Fruit fly (Drosophila melanogaster): ENCODE results near the gene CG11696.

Gene CG11696

dm6 chrX:11622649-11623425 is 49.3 kb downstream of the CG11696 start (continued):
- TF ChIP-seq tna (GFP tag; IDR thresholded peaks at IDR 0.05; ENCODE audit: partially characterized antibody) (no peak), CG16815 (GFP tag; optimal IDR thresholded peaks at IDR 0.05) (peak; percentile 4), CG8089 (GFP tag; optimal IDR thresholded peaks at IDR 0.05) (peak; percentile 71), wek (GFP tag; optimal IDR thresholded peaks at IDR 0.05) (peak; percentile 2), CG13296 (GFP tag; optimal IDR thresholded peaks at IDR 0.05) (peak; percentile 81), zfh1 (GFP tag; IDR thresholded peaks at IDR 0.05) (peak; percentile 62; the same call in 1 of the 3 replicates), HHEX (GFP tag; optimal IDR thresholded peaks at IDR 0.05) (peak; percentile 72), CG30020 (tag; optimal IDR thresholded peaks at IDR 0.05) (no peak), dimm (GFP tag; IDR thresholded peaks at IDR 0.05) (no peak), CG8281 (tag; optimal IDR thresholded peaks at IDR 0.05) (peak; percentile 26), CG5245 (GFP tag; optimal IDR thresholded peaks at IDR 0.05) (peak; percentile 23), CG10959 (GFP tag; IDR thresholded peaks at IDR 0.05) (peak; percentile 22; the same call in 1 of the 2 replicates), CG18599 (GFP tag; optimal IDR thresholded peaks at IDR 0.05) (peak; percentile 72), pan (optimal IDR thresholded peaks at IDR 0.05) (no peak), pan (GFP tag; optimal IDR thresholded peaks at IDR 0.05 in 1 of 2, IDR thresholded peaks at IDR 0.05 in 1 of 2) (peak in 1 of 2 experiments; percentile 91), sens-2 (GFP tag; IDR thresholded peaks at IDR 0.05) (no peak), CG4360 (GFP tag; IDR thresholded peaks at IDR 0.05) (0 out of 2 replicates have a peak, but pooled peaks have one; percentile 13), fru (optimal IDR thresholded peaks at IDR 0.05) (no peak), Gug (GFP tag; IDR thresholded peaks at IDR 0.05) (peak; percentile 54; the same call in 2 of the 4 replicates), Nf-YB (GFP tag; optimal IDR thresholded peaks at IDR 0.05) (peak; percentile 40), trh (GFP tag; optimal IDR thresholded peaks at IDR 0.05) (peak; percentile 46), Hsf (GFP tag; optimal IDR thresholded peaks at IDR 0.05) (peak; percentile 75), fu2 (GFP tag; optimal IDR thresholded peaks at IDR 0.05) (peak; percentile 61), CG10462 (GFP tag; optimal IDR thresholded peaks at IDR 0.05) (peak; percentile 22), CG9797 (GFP tag; optimal IDR thresholded peaks at IDR 0.05) (no peak), eyg (GFP tag; optimal IDR thresholded peaks at IDR 0.05) (peak; percentile 60), CG14965 (GFP tag; optimal IDR thresholded peaks at IDR 0.05; ENCODE audit: borderline replicate concordance) (no peak), lilli (GFP tag; optimal IDR thresholded peaks at IDR 0.05) (peak; percentile 78), ssp (GFP tag; IDR thresholded peaks at IDR 0.05) (peak; percentile 44), Jarid2 (GFP tag; optimal IDR thresholded peaks at IDR 0.05) (no peak), CG3281 (GFP tag; optimal IDR thresholded peaks at IDR 0.05) (peak; percentile 70), amos (GFP tag; IDR thresholded peaks at IDR 0.05; ENCODE audit: partially characterized antibody) (no peak), dati (GFP tag; IDR thresholded peaks at IDR 0.05) (no peak), insv (GFP tag; optimal IDR thresholded peaks at IDR 0.05) (no peak), Xrp1 (GFP tag; IDR thresholded peaks at IDR 0.05) (peak; percentile 74), Fer2 (tag; optimal IDR thresholded peaks at IDR 0.05) (peak; percentile 49), CG10366 (GFP tag; IDR thresholded peaks at IDR 0.05) (peak; percentile 76), CG10431 (GFP tag; optimal IDR thresholded peaks at IDR 0.05) (no peak), hkb (optimal IDR thresholded peaks at IDR 0.05) (no peak), hkb (GFP tag; IDR thresholded peaks at IDR 0.05) (peak; percentile 85), da (GFP tag; optimal IDR thresholded peaks at IDR 0.05) (no peak), CG5180 (GFP tag; optimal IDR thresholded peaks at IDR 0.05) (no peak), CG17612 (GFP tag; IDR thresholded peaks at IDR 0.05) (0 out of 2 replicates have a peak, but pooled peaks have one; percentile 31), rib (GFP tag; IDR thresholded peaks at IDR 0.05) (peak; percentile 68; the same call in 1 of the 2 replicates), CoRest (tag; optimal IDR thresholded peaks at IDR 0.05) (peak; percentile 73), CG2889 (GFP tag; IDR thresholded peaks at IDR 0.05) (peak; percentile 56; the same call in 1 of the 3 replicates), CG17186 (GFP tag; optimal IDR thresholded peaks at IDR 0.05) (no peak), Max (GFP tag; optimal IDR thresholded peaks at IDR 0.05) (no peak), sd (tag; optimal IDR thresholded peaks at IDR 0.05) (peak; percentile 8), cad (GFP tag; optimal IDR thresholded peaks at IDR 0.05) (no peak)

All from whole organism, embryonic.